Fruit fly (Drosophila melanogaster) whole organism, adult: ENCODE results near the gene CG34263.

ENCODE experiments used
- CG1620 ChIP-seq: fragments of 200-800 bp; sonication (Bioruptor generic); optimal IDR thresholded peaks from 2 replicates; lab custom pipeline; 2016; ENCODE audit warnings: missing biosample characterization, missing genetic modification characterization
- CG33017 ChIP-seq: fragments of 200-800 bp; sonication (Bioruptor generic); optimal IDR thresholded peaks from 2 replicates; lab custom pipeline; 2018; ENCODE audit warnings: missing biosample characterization, mild to moderate bottlenecking, missing genetic modification characterization, moderate library complexity
- CG5204 ChIP-seq: fragments of 200-800 bp; sonication (Bioruptor generic); optimal IDR thresholded peaks from 2 replicates; lab custom pipeline; 2016; ENCODE audit warnings: missing biosample characterization, missing genetic modification characterization
- CG7045 ChIP-seq: fragments of 200-800 bp; sonication (Bioruptor generic); optimal IDR thresholded peaks from 2 replicates; lab custom pipeline; 2017; ENCODE audit warnings: missing biosample characterization, mild to moderate bottlenecking, missing genetic modification characterization
- CG7101 ChIP-seq: fragments of 200-800 bp; sonication (Bioruptor generic); optimal IDR thresholded peaks from 2 replicates; lab custom pipeline; 2018; ENCODE audit warnings: missing biosample characterization, mild to moderate bottlenecking, missing genetic modification characterization, moderate library complexity
- Clk ChIP-seq: fragments of 200-800 bp; sonication (Bioruptor generic); optimal IDR thresholded peaks from 2 replicates; lab custom pipeline; 2017; ENCODE audit warnings: missing biosample characterization, missing genetic modification characterization
- Hr96 ChIP-seq: fragments of 200-800 bp; sonication (Bioruptor generic); optimal IDR thresholded peaks from 2 replicates; lab custom pipeline; 2016; ENCODE audit warnings: missing biosample characterization, missing genetic modification characterization
- cic ChIP-seq: fragments of 200-800 bp; sonication (Bioruptor generic); optimal IDR thresholded peaks from 2 replicates; lab custom pipeline; 2017; ENCODE audit warnings: missing biosample characterization, mild to moderate bottlenecking, missing genetic modification characterization, moderate library complexity
- cnc ChIP-seq, 2 experiments: fragments of >200 bp; optimal IDR thresholded peaks; 2 replicates each; lab custom pipeline; 2017
- ovo ChIP-seq: fragments of 200-800 bp; sonication (Bioruptor generic); optimal IDR thresholded peaks from 2 replicates; lab custom pipeline; 2016; ENCODE audit warnings: missing biosample characterization, missing genetic modification characterization
- pad ChIP-seq: fragments of 200-800 bp; sonication (Bioruptor generic); optimal IDR thresholded peaks from 3 replicates; lab custom pipeline; 2017; ENCODE audit warnings: missing biosample characterization, missing genetic modification characterization, mild to moderate bottlenecking, moderate library complexity, missing genetic modification reagents
- toe ChIP-seq: fragments of 200-800 bp; sonication (Bioruptor generic); optimal IDR thresholded peaks from 2 replicates; lab custom pipeline; 2016; ENCODE audit warnings: missing biosample characterization, missing genetic modification characterization

dm6 chr3L:282276-282675, 16.6 kb upstream of the CG34263 start:
- TF ChIP-seq Clk (GFP tag; lab: Kevin White, UChicago): no peak
- no peak for TF ChIP-seq CG7045
- TF ChIP-seq cnc (optimal IDR thresholded peaks at IDR 0.05; lab: Kevin White, UChicago): no peak
- no peak for TF ChIP-seq CG5204 (GFP tag; lab: Kevin White, UChicago)
- TF ChIP-seq CG33017 (tag; lab: Kevin White, UChicago): no peak
- peak; percentile 73 for TF ChIP-seq pad (GFP tag; lab: Kevin White, UChicago)
- TF ChIP-seq CG1620 (GFP tag; lab: Kevin White, UChicago): no peak
- TF ChIP-seq ovo: no peak
- no peak for TF ChIP-seq CG7101
- TF ChIP-seq toe (GFP tag; lab: Kevin White, UChicago): no peak
- TF ChIP-seq Hr96 (GFP tag; lab: Kevin White, UChicago): no peak
- no peak for TF ChIP-seq cic (GFP tag; lab: Kevin White, UChicago)
